Worm (Caenorhabditis elegans) whole organism, late embryonic: ENCODE measurements around the gene gly-3.
"Not testable (repeated sequence)": the region's sequence is repeated elsewhere in the genome, so short reads cannot be mapped to it uniquely, and the experiment has no call there.

ENCODE experiments used
- ceh-45 ChIP-seq: fragments of 200-800 bp; sonication (Bioruptor generic); IDR thresholded peaks from 2 replicates; pipeline ENCODE4 v1.3.6; 2022; ENCODE audit warnings: missing genetic modification reagents, missing genetic modification characterization, missing compliant biosample characterization
- elt-4 ChIP-seq: sonication (generic microtip); optimal IDR thresholded peaks from 2 replicates; lab custom pipeline; 2016; ENCODE audit warnings: missing genetic modification characterization, missing compliant biosample characterization
- lin-11 ChIP-seq: fragments of 200-800 bp; sonication (Bioruptor generic); optimal IDR thresholded peaks from 2 replicates; lab custom pipeline; 2018; ENCODE audit warnings: mild to moderate bottlenecking, missing genetic modification characterization, missing compliant biosample characterization
- pat-9 ChIP-seq: fragments of 200-800 bp; sonication (Bioruptor generic); optimal IDR thresholded peaks from 2 replicates; lab custom pipeline; 2018; ENCODE audit warnings: mild to moderate bottlenecking, missing genetic modification characterization, moderate library complexity, missing compliant biosample characterization

DNA sequence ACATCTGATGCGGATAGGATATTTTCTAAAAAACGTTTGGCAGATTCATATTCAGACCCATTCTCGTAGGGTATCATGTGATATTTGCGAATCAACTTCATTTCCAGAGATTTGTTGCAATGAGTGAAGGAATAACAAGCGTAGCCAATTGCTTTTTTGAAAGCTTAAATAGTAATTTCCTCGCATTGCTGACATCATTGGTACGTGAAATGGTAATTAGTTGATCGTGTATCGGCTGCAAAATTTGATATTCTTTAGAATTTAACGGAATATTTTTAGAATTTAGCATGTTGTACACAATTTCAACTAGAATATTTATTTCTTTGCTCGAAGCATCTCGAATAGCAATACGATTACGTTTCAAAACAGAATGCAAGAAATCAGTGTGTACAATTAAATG is 45.1 kb upstream of the gly-3 start, which contains the start of gene F54H12.4:
- not testable (repeated sequence) for TF ChIP-seq elt-4; pat-9 (tag; lab: Kevin White, UChicago); ceh-45 (GFP tag; lab: Robert Waterston, UW); lin-11 (tag; lab: Kevin White, UChicago)
